Fruit fly (Drosophila melanogaster): ENCODE data around the gene CG11267.

The CG11267 gene

dm6 chr3L:13044335-13044814 lies 28.5 kb downstream of the CG11267 start, which contains the start of gene Syx13:
TSS of gene Syx13 (plus strand) at chr3L:13044434.
- TF ChIP-seq CG14711 (tag; optimal IDR thresholded peaks at IDR 0.05) (peak; percentile 22), CG1620 (GFP tag; optimal IDR thresholded peaks at IDR 0.05) (peak; percentile 4), CG5204 (GFP tag; optimal IDR thresholded peaks at IDR 0.05) (no peak), tj (GFP tag; optimal IDR thresholded peaks at IDR 0.05) (peak; percentile 6), CG11617 (GFP tag; optimal IDR thresholded peaks at IDR 0.05) (peak; percentile 62), cnc (optimal IDR thresholded peaks at IDR 0.05) (no peak), cic (GFP tag; optimal IDR thresholded peaks at IDR 0.05) (peak; percentile 61), pad (GFP tag; optimal IDR thresholded peaks at IDR 0.05) (peak; percentile 49), Crg-1 (GFP tag; optimal IDR thresholded peaks at IDR 0.05) (no peak), bab1 (GFP tag; optimal IDR thresholded peaks at IDR 0.05) (peak; percentile 51), CG7045 (GFP tag; optimal IDR thresholded peaks at IDR 0.05) (no peak), ovo (GFP tag; optimal IDR thresholded peaks at IDR 0.05) (no peak), Mnt (GFP tag; optimal IDR thresholded peaks at IDR 0.05) (peak; percentile 73), CG12768 (GFP tag; optimal IDR thresholded peaks at IDR 0.05) (peak; percentile 3)

- TF ChIP-seq Mnt (GFP tag; optimal IDR thresholded peaks at IDR 0.05) (peak; percentile 26), Hr96 (GFP tag; optimal IDR thresholded peaks at IDR 0.05) (no peak), bab1 (GFP tag; optimal IDR thresholded peaks at IDR 0.05) (peak; percentile 36)
These were observed 30.9 kb downstream of the CG11267 start, which contains the start of gene CG11279 for dm6 chr3L:13046758-13047157. TSS of gene CG11279 (plus strand) at chr3L:13046977.

- TF ChIP-seq CG5204 (GFP tag; optimal IDR thresholded peaks at IDR 0.05), result no peak
- TF ChIP-seq CG33017 (tag; optimal IDR thresholded peaks at IDR 0.05), result no peak
- no peak for TF ChIP-seq tj (GFP tag; optimal IDR thresholded peaks at IDR 0.05)
- no peak for TF ChIP-seq ovo (GFP tag; optimal IDR thresholded peaks at IDR 0.05)
- TF ChIP-seq CG11617 (GFP tag; optimal IDR thresholded peaks at IDR 0.05), result no peak
- TF ChIP-seq Mnt (GFP tag; optimal IDR thresholded peaks at IDR 0.05), result no peak
- TF ChIP-seq pad (GFP tag; optimal IDR thresholded peaks at IDR 0.05), result no peak
- no peak for TF ChIP-seq CG7045 (GFP tag; optimal IDR thresholded peaks at IDR 0.05)
- TF ChIP-seq cnc (optimal IDR thresholded peaks at IDR 0.05), result no peak
- TF ChIP-seq toe (GFP tag; optimal IDR thresholded peaks at IDR 0.05), result no peak
- TF ChIP-seq bab1 (GFP tag; optimal IDR thresholded peaks at IDR 0.05), result no peak
- no peak for TF ChIP-seq cic (GFP tag; optimal IDR thresholded peaks at IDR 0.05)
- TF ChIP-seq CG7101 (tag; optimal IDR thresholded peaks at IDR 0.05), result no peak
- TF ChIP-seq CG1620 (GFP tag; optimal IDR thresholded peaks at IDR 0.05), result no peak
- TF ChIP-seq Clk (GFP tag; optimal IDR thresholded peaks at IDR 0.05), result no peak
- TF ChIP-seq kay (GFP tag; ENCODE audit: borderline replicate concordance), result no peak
- no peak for TF ChIP-seq Hr96 (GFP tag; optimal IDR thresholded peaks at IDR 0.05)
These were observed 33.8 kb downstream of the CG11267 start for dm6 chr3L:13049671-13050070.

- TF ChIP-seq CG7101 (tag; optimal IDR thresholded peaks at IDR 0.05) (no peak), ovo (GFP tag; optimal IDR thresholded peaks at IDR 0.05) (no peak), CG33017 (tag; optimal IDR thresholded peaks at IDR 0.05) (no peak), cnc (optimal IDR thresholded peaks at IDR 0.05) (no peak), tj (GFP tag; optimal IDR thresholded peaks at IDR 0.05) (no peak), CG1620 (GFP tag; optimal IDR thresholded peaks at IDR 0.05) (no peak), cic (GFP tag; optimal IDR thresholded peaks at IDR 0.05) (no peak), CG11617 (GFP tag; optimal IDR thresholded peaks at IDR 0.05) (no peak), kay (GFP tag; ENCODE audit: borderline replicate concordance) (no peak), Clk (GFP tag; optimal IDR thresholded peaks at IDR 0.05) (no peak), CG7045 (GFP tag; optimal IDR thresholded peaks at IDR 0.05) (no peak), Mnt (GFP tag; optimal IDR thresholded peaks at IDR 0.05) (no peak), bab1 (GFP tag; optimal IDR thresholded peaks at IDR 0.05) (no peak), CG14711 (tag; optimal IDR thresholded peaks at IDR 0.05) (no peak), toe (GFP tag; optimal IDR thresholded peaks at IDR 0.05) (no peak), CG5204 (GFP tag; optimal IDR thresholded peaks at IDR 0.05) (no peak), pad (GFP tag; optimal IDR thresholded peaks at IDR 0.05) (no peak), CG12768 (GFP tag; optimal IDR thresholded peaks at IDR 0.05) (no peak), Crg-1 (GFP tag; optimal IDR thresholded peaks at IDR 0.05) (no peak)
These were observed 34.9 kb downstream of the CG11267 start for dm6 chr3L:13050675-13051202.

DNA sequence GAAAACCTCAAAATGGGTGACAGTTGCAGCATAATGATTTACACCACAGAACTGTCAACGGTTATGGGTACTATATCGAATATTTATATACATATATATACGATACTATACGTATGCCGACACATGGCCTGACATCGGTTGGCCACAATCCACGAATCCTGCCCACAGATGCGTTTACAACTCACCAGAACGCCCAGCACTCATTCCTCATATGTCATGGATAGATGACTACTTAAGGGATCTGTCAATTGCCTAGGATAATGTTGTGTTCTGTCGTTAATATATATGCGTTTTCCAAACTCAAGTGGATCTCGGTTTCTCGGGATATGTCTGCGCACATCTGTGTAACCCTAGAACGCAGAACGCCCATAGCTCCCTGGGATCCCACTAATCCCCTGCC lies 42.6 kb downstream of the CG11267 start:
- TF ChIP-seq tj (GFP tag; optimal IDR thresholded peaks at IDR 0.05), result no peak
- TF ChIP-seq cnc (optimal IDR thresholded peaks at IDR 0.05), result no peak
- no peak for TF ChIP-seq CG12768 (GFP tag; optimal IDR thresholded peaks at IDR 0.05)
- TF ChIP-seq toe (GFP tag; optimal IDR thresholded peaks at IDR 0.05), result no peak
- no peak for TF ChIP-seq CG7101 (tag; optimal IDR thresholded peaks at IDR 0.05)
- TF ChIP-seq bab1 (GFP tag; optimal IDR thresholded peaks at IDR 0.05), result no peak
- TF ChIP-seq ovo (GFP tag; optimal IDR thresholded peaks at IDR 0.05), result no peak
- no peak for TF ChIP-seq CG7045 (GFP tag; optimal IDR thresholded peaks at IDR 0.05)
- no peak for TF ChIP-seq Hr96 (GFP tag; optimal IDR thresholded peaks at IDR 0.05)
- TF ChIP-seq cic (GFP tag; optimal IDR thresholded peaks at IDR 0.05), result no peak
- TF ChIP-seq kay (GFP tag; ENCODE audit: borderline replicate concordance), result no peak
- no peak for TF ChIP-seq CG11617 (GFP tag; optimal IDR thresholded peaks at IDR 0.05)
- no peak for TF ChIP-seq Clk (GFP tag; optimal IDR thresholded peaks at IDR 0.05)
- TF ChIP-seq CG33017 (tag; optimal IDR thresholded peaks at IDR 0.05), result no peak

DNA sequence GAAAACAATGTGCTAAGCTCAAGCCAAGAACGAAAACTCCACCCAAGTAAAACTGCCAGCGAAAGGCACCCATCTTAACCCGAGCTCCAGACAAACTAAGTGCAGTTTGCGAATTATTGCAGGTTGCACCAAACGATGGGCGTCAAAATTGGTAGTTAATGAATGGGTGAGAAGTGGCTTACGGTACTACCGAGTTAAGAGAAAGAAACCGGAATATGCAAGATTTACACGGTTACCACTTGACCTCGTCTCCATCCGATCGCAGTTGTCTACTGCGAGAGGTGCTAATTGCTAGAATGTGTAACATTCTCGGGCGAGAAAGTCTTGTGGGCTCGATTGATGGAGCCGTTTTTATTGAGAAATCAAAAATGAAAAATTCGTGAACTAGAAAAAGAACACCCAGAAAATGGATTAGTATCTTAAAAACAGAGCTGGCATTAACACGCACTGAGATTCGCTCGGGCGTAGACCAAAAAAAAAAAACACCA lies 45.5 kb downstream of the CG11267 start, which contains the start of the genes CG14115 and CG34428:
Gene CG14115, minus strand, starts transcription at position 101 of the 488 bp plus-strand sequence.
Gene CG34428, plus strand, starts transcription at position 438 of the 488 bp plus-strand sequence.
- no peak for TF ChIP-seq Clk (GFP tag; optimal IDR thresholded peaks at IDR 0.05)
- no peak for TF ChIP-seq toe (GFP tag; optimal IDR thresholded peaks at IDR 0.05)
- TF ChIP-seq bab1 (GFP tag; optimal IDR thresholded peaks at IDR 0.05), result no peak
- TF ChIP-seq CG11617 (GFP tag; optimal IDR thresholded peaks at IDR 0.05), result no peak
- no peak for TF ChIP-seq CG12768 (GFP tag; optimal IDR thresholded peaks at IDR 0.05)
- TF ChIP-seq CG1620 (GFP tag; optimal IDR thresholded peaks at IDR 0.05), result no peak
- TF ChIP-seq Crg-1 (GFP tag; optimal IDR thresholded peaks at IDR 0.05), result no peak
- no peak for TF ChIP-seq CG7045 (GFP tag; optimal IDR thresholded peaks at IDR 0.05)
- no peak for TF ChIP-seq CG33017 (tag; optimal IDR thresholded peaks at IDR 0.05)
- TF ChIP-seq CG5204 (GFP tag; optimal IDR thresholded peaks at IDR 0.05), result no peak
- no peak for TF ChIP-seq cnc (optimal IDR thresholded peaks at IDR 0.05)
- no peak for TF ChIP-seq cic (GFP tag; optimal IDR thresholded peaks at IDR 0.05)
- TF ChIP-seq CG7101 (tag; optimal IDR thresholded peaks at IDR 0.05), result no peak
- no peak for TF ChIP-seq Mnt (GFP tag; optimal IDR thresholded peaks at IDR 0.05)
- no peak for TF ChIP-seq CG14711 (tag; optimal IDR thresholded peaks at IDR 0.05)
- TF ChIP-seq ovo (GFP tag; optimal IDR thresholded peaks at IDR 0.05), result no peak
- TF ChIP-seq Hr96 (GFP tag; optimal IDR thresholded peaks at IDR 0.05), result no peak
- no peak for TF ChIP-seq kay (GFP tag; ENCODE audit: borderline replicate concordance)
